Worm (Caenorhabditis elegans): ENCODE data around the gene unc-42.

DNA sequence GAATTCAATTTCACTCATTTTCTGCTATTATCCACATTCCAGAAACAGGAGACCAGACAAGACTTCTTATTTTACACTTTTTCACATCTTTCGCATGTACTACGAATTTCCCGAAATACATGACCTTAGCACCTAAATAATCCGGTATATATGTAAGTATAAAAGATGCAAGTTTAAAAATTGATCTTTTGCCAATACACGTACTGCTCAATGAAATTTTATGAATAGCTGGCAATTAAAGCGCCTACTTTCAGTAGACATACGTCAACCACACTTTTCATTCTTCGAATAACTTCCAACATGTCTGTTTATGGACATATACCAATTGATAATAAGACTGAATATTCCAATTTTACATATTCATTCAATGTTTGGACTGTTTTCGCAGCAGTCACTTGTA is 34.0 kb upstream of the unc-42 start, which contains the start of gene sru-39:
- TF ChIP-seq pag-3 (tag; optimal IDR thresholded peaks at IDR 0.05; ENCODE audit: borderline replicate concordance) (no peak), pros-1 (tag; optimal IDR thresholded peaks at IDR 0.05) (no peak), ama-1 (optimal IDR thresholded peaks at IDR 0.05) (no peak), lin-11 (tag; optimal IDR thresholded peaks at IDR 0.05) (no peak), elt-2 (tag; optimal IDR thresholded peaks at IDR 0.05) (no peak), ceh-45 (GFP tag; IDR thresholded peaks at IDR 0.05) (no peak), ceh-48 (tag; optimal IDR thresholded peaks at IDR 0.05) (no peak), tbx-2 (tag; optimal IDR thresholded peaks at IDR 0.05) (no peak), unc-3 (GFP tag; conservative IDR thresholded peaks at IDR 0.05) (no peak), unc-3 (tag; optimal IDR thresholded peaks at IDR 0.05) (no peak), ceh-9 (tag; optimal IDR thresholded peaks at IDR 0.05) (no peak)
